Fruit fly (Drosophila melanogaster) whole organism, wandering third instar larva: Measurements from ENCODE around the gene Krn.

ENCODE experiments used
- Abd-B ChIP-seq: fragments of >200 bp; optimal IDR thresholded peaks from 2 replicates; lab custom pipeline; 2017; ENCODE audit warnings: missing biosample characterization, missing genetic modification characterization
- CG32264 ChIP-seq: fragments of 200-800 bp; sonication (Bioruptor generic); optimal IDR thresholded peaks from 2 replicates; lab custom pipeline; 2016; ENCODE audit warnings: missing biosample characterization, missing genetic modification characterization
- CG9705 ChIP-seq: fragments of 200-800 bp; sonication (Bioruptor generic); optimal IDR thresholded peaks from 2 replicates; lab custom pipeline; 2018; ENCODE audit warnings: missing biosample characterization, mild to moderate bottlenecking, missing genetic modification characterization
- CrebA ChIP-seq: fragments of 200-800 bp; sonication (Bioruptor generic); optimal IDR thresholded peaks from 2 replicates; lab custom pipeline; 2016; ENCODE audit warnings: missing biosample characterization, mild to moderate bottlenecking, missing genetic modification characterization, borderline replicate concordance
- Dfd ChIP-seq: fragments of >200 bp; optimal IDR thresholded peaks from 2 replicates; lab custom pipeline; 2017; ENCODE audit warnings: missing biosample characterization, missing genetic modification characterization
- Dif ChIP-seq: fragments of 200-275, 200-300 bp; sonication (Bioruptor generic); optimal IDR thresholded peaks from 2 replicates; lab custom pipeline; 2018; ENCODE audit warnings: missing biosample characterization, missing genetic modification characterization; ENCODE audit not compliant: partially characterized antibody
- GATAd ChIP-seq: sonication (Bioruptor generic); optimal IDR thresholded peaks from 2 replicates; lab custom pipeline; 2016; ENCODE audit warnings: missing biosample characterization, missing genetic modification characterization
- HLH106 ChIP-seq: fragments of 200-800 bp; optimal IDR thresholded peaks from 3 replicates; lab custom pipeline; 2019; ENCODE audit warnings: missing biosample characterization, mild to moderate bottlenecking, missing genetic modification characterization, moderate library complexity
- Hnf4 ChIP-seq: fragments of 200-800 bp; sonication (Bioruptor generic); optimal IDR thresholded peaks from 2 replicates; lab custom pipeline; 2016; ENCODE audit warnings: missing biosample characterization, mild to moderate bottlenecking, missing genetic modification characterization
- Hr78 ChIP-seq: fragments of >200 bp; optimal IDR thresholded peaks from 2 replicates; lab custom pipeline; 2017; ENCODE audit warnings: missing biosample characterization, missing genetic modification characterization
- Hr83 ChIP-seq: fragments of 200-300 bp; sonication (Bioruptor generic); optimal IDR thresholded peaks from 2 replicates; lab custom pipeline; 2016; ENCODE audit warnings: missing biosample characterization, mild to moderate bottlenecking, missing genetic modification characterization, moderate library complexity; ENCODE audit not compliant: poor library complexity, severe bottlenecking
- Jra ChIP-seq: sonication (Bioruptor generic); optimal IDR thresholded peaks from 2 replicates; lab custom pipeline; 2016; ENCODE audit warnings: missing biosample characterization, missing genetic modification characterization
- Mio ChIP-seq: sonication (Bioruptor generic); optimal IDR thresholded peaks from 2 replicates; lab custom pipeline; 2016; ENCODE audit warnings: missing biosample characterization, missing genetic modification characterization
- Myc ChIP-seq: fragments of >200 bp; optimal IDR thresholded peaks from 2 replicates; lab custom pipeline; 2017
- N ChIP-seq: fragments of >200 bp; optimal IDR thresholded peaks from 2 replicates; lab custom pipeline; 2018; ENCODE audit warnings: missing biosample characterization, missing external identifiers, missing genetic modification characterization
- OdsH ChIP-seq: fragments of 200-800 bp; sonication (Bioruptor generic); optimal IDR thresholded peaks from 2 replicates; lab custom pipeline; 2016; ENCODE audit warnings: missing biosample characterization, mild to moderate bottlenecking, missing genetic modification characterization
- Rel ChIP-seq, 2 experiments: fragments of 200-800 bp; sonication (Bioruptor generic) in 1 of 2; optimal IDR thresholded peaks; 2 replicates in 1 of 2; 3 replicates in 1 of 2; lab custom pipeline; 2016 to 2019; ENCODE audit warnings: mild to moderate bottlenecking in 2 of 2, missing biosample characterization in 2 of 2, missing genetic modification characterization in 2 of 2, moderate library complexity in 1 of 2
- Sp1 ChIP-seq: fragments of 200-800 bp; sonication (Bioruptor generic); optimal IDR thresholded peaks from 3 replicates; lab custom pipeline; 2019; ENCODE audit warnings: missing biosample characterization, mild to moderate bottlenecking, missing genetic modification characterization, moderate library complexity
- Vsx2 ChIP-seq: fragments of 200-300, 225-300 bp; sonication (Bioruptor generic); optimal IDR thresholded peaks from 2 replicates; lab custom pipeline; 2018; ENCODE audit warnings: missing biosample characterization, missing genetic modification characterization; ENCODE audit not compliant: partially characterized antibody
- br ChIP-seq: fragments of 200-800 bp; sonication (Bioruptor generic); optimal IDR thresholded peaks from 2 replicates; lab custom pipeline; 2016; ENCODE audit warnings: missing biosample characterization, missing genetic modification characterization
- brk ChIP-seq: fragments of 200-800 bp; sonication (Bioruptor generic); optimal IDR thresholded peaks from 2 replicates; lab custom pipeline; 2016; ENCODE audit warnings: missing biosample characterization, mild to moderate bottlenecking, missing genetic modification characterization
- dl ChIP-seq, 2 experiments: fragments of 175-275, 200-275 bp in 1 of 2; fragments of 200-275 bp in 1 of 2; sonication (Bioruptor generic); optimal IDR thresholded peaks; lab custom pipeline; 2018; ENCODE audit warnings: mild to moderate bottlenecking in 2 of 2, missing biosample characterization in 2 of 2, missing genetic modification characterization in 2 of 2, moderate library complexity in 2 of 2; ENCODE audit not compliant: partially characterized antibody in 2 of 2, insufficient read depth in 1 of 2
- dmrt93B ChIP-seq: fragments of 200-800 bp; sonication (Bioruptor generic); optimal IDR thresholded peaks from 2 replicates; lab custom pipeline; 2018; ENCODE audit warnings: missing biosample characterization, mild to moderate bottlenecking, missing genetic modification characterization
- dsf ChIP-seq: sonication (Bioruptor generic); optimal IDR thresholded peaks from 2 replicates; lab custom pipeline; 2016; ENCODE audit warnings: missing biosample characterization, missing genetic modification characterization, borderline replicate concordance
- ey ChIP-seq: fragments of 200-800 bp; sonication (Bioruptor generic); optimal IDR thresholded peaks from 2 replicates; lab custom pipeline; 2016; ENCODE audit warnings: missing biosample characterization, missing genetic modification characterization
- foxo ChIP-seq, 2 experiments: fragments of 200-800 bp; sonication (Bioruptor generic); optimal IDR thresholded peaks; 2 replicates in 1 of 2; 3 replicates in 1 of 2; lab custom pipeline; 2016 to 2017; ENCODE audit warnings: missing biosample characterization in 2 of 2, missing genetic modification characterization in 2 of 2
- fru ChIP-seq: fragments of 200-800 bp; sonication (Bioruptor generic); optimal IDR thresholded peaks from 3 replicates; lab custom pipeline; 2016; ENCODE audit warnings: missing biosample characterization, mild to moderate bottlenecking, missing genetic modification characterization
- h ChIP-seq: fragments of 200-800 bp; sonication (Bioruptor generic); optimal IDR thresholded peaks from 3 replicates; lab custom pipeline; 2016; ENCODE audit warnings: missing biosample characterization, mild to moderate bottlenecking, missing genetic modification characterization
- jim ChIP-seq: fragments of 175-275, 200-325 bp; sonication (Bioruptor generic); optimal IDR thresholded peaks from 2 replicates; lab custom pipeline; 2016; ENCODE audit warnings: missing biosample characterization, mild to moderate bottlenecking, missing genetic modification characterization
- lola ChIP-seq: fragments of >200 bp; optimal IDR thresholded peaks from 2 replicates; lab custom pipeline; 2017; ENCODE audit warnings: missing biosample characterization, missing genetic modification characterization
- pan ChIP-seq: fragments of >200 bp; optimal IDR thresholded peaks from 2 replicates; lab custom pipeline; 2017
- psq ChIP-seq: fragments of 200-800 bp; sonication (Bioruptor generic); optimal IDR thresholded peaks from 3 replicates; lab custom pipeline; 2017; ENCODE audit warnings: missing biosample characterization, mild to moderate bottlenecking, missing genetic modification characterization, moderate library complexity
- rgr ChIP-seq: fragments of 200-800 bp; sonication (Bioruptor generic); optimal IDR thresholded peaks from 3 replicates; lab custom pipeline; 2016; ENCODE audit warnings: missing biosample characterization, mild to moderate bottlenecking, missing genetic modification characterization
- sage ChIP-seq: fragments of 200-800 bp; sonication (Bioruptor generic); optimal IDR thresholded peaks from 2 replicates; lab custom pipeline; 2016; ENCODE audit warnings: missing biosample characterization, mild to moderate bottlenecking, missing genetic modification characterization
- sv ChIP-seq: fragments of 200-800 bp; sonication (Bioruptor generic); optimal IDR thresholded peaks from 3 replicates; lab custom pipeline; 2016; ENCODE audit warnings: missing biosample characterization, missing genetic modification characterization
- tai ChIP-seq: sonication (Bioruptor generic); optimal IDR thresholded peaks from 2 replicates; lab custom pipeline; 2016; ENCODE audit warnings: missing biosample characterization, missing genetic modification characterization
- usp ChIP-seq: fragments of >200 bp; optimal IDR thresholded peaks from 2 replicates; lab custom pipeline; 2017; ENCODE audit warnings: missing biosample characterization, missing genetic modification characterization
- woc ChIP-seq: sonication (Bioruptor generic); optimal IDR thresholded peaks from 2 replicates; lab custom pipeline; 2016; ENCODE audit warnings: missing biosample characterization, mild to moderate bottlenecking, missing genetic modification characterization

Krn gene

DNA sequence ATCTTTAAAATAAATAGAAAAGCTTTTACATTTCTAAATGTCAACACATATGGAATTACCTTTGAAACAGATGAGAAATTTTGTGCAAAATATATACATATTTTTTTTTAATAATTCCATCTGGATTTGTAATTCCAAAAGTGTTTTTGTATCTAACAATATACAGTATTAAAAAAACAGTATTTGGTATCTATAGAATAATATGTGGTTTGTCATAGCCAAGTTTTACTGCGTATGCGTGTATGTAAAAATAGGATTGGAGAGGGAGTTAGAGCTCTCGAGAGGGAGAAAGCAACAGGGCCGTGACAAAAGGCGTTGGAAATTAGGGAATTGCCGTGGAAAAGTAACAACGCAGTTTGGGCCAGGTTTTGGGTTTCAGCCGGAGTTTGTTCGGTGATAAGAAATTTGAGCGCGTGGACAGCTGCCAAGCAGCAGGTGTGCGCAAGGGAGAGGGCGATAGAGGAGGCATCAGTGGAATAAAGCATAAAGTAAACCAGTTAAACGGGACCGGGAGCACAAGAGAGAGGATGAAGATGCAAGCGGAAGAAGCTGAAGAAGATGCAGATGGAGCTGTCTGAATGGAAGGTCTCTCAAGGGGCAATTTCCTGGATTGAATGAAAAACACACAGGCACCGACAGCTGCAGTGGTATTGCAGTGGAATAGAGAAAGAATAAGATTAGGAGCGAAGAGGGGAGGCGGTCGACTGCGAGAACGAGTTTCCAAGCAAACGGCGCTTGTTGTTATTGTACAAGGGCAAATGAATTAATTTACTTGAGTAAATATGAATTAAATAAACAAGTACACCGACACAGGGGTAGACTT lies 991 bp downstream of the Krn start (continued):
- TF ChIP-seq dl (GFP tag; optimal IDR thresholded peaks at IDR 0.05; lab: Kevin White, UChicago; ENCODE audit: insufficient read depth in 1 of 2, partially characterized antibody in 2 of 2) (peak; percentile 3 to 25), HLH106 (tag; lab: Kevin White, UChicago) (peak; percentile 10), woc (GFP tag; lab: Kevin White, UChicago) (peak; percentile 34), tai (GFP tag; lab: Kevin White, UChicago) (peak; percentile 78), Abd-B (GFP tag; lab: Kevin White, UChicago) (no peak)

DNA sequence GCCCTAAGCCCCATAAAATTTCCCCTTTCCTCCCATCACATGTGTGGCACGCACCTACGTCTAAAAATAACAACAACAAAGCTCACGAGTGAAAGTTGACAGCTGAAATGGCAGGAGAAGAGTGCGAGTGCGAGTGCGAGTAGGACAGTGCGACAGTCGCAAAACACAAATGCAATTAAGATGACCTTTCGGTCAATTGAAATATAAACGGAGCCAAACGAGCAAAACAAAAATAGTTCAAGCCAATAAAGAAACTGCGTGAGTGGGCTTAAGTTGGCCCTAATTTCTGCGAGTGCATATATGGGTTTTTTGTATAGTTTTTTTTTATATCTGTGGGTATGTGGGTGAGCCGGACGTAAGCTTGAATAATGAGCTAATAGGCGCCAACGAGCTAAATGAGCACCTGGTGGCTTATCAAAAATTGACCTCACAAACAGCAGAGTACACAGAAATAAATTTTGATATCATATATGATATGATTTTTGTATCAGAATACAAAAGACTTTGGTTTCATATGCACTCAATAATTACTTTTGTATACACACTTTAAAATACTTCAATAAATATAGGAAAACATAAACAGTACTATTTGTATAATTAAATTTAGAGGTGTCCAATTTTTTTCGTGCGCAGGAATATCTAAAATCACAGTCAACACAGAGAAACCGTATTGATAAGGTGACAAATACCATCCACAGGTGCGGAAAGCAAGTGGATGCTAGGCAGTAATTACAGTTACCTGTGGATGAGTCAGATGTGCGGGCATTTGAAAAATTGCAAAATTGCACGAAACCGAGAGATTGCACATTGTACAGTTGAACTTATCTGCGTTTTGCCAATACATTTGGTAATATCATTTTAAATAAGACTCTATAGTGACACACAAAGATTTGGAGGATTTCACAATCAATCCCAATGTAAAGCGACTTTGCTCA lies 2.1 kb downstream of the Krn start:
- TF ChIP-seq dl (GFP tag; optimal IDR thresholded peaks at IDR 0.05; lab: Kevin White, UChicago; ENCODE audit: insufficient read depth in 1 of 2, partially characterized antibody in 2 of 2): no peak
- TF ChIP-seq Mio: no peak
- TF ChIP-seq dsf (GFP tag; lab: Kevin White, UChicago): no peak
- no peak for TF ChIP-seq sv (GFP tag; lab: Kevin White, UChicago)
- peak; percentile 39 for TF ChIP-seq fru (GFP tag; lab: Kevin White, UChicago)
- no peak for TF ChIP-seq Hr83 (GFP tag; lab: Kevin White, UChicago)
- peak; percentile 24 for TF ChIP-seq Sp1 (GFP tag; lab: Kevin White, UChicago)
- no peak for TF ChIP-seq N
- no peak for TF ChIP-seq CG9705
- TF ChIP-seq tai (GFP tag; lab: Kevin White, UChicago): no peak
- no peak for TF ChIP-seq usp (GFP tag; lab: Kevin White, UChicago)
- TF ChIP-seq brk (GFP tag; lab: Kevin White, UChicago): no peak
- TF ChIP-seq rgr (GFP tag; lab: Kevin White, UChicago): peak; percentile 9
- no peak for TF ChIP-seq Dfd (GFP tag; lab: Kevin White, UChicago)
- TF ChIP-seq Jra (GFP tag; lab: Kevin White, UChicago): no peak
- no peak for TF ChIP-seq dmrt93B (GFP tag; lab: Kevin White, UChicago)
- TF ChIP-seq Myc (lab: Kevin White, UChicago): no peak
- TF ChIP-seq Abd-B (GFP tag; lab: Kevin White, UChicago): no peak
- no peak for TF ChIP-seq br (GFP tag; lab: Kevin White, UChicago)
- no peak for TF ChIP-seq Hnf4
- TF ChIP-seq woc (GFP tag; lab: Kevin White, UChicago): no peak
- TF ChIP-seq h (GFP tag; lab: Kevin White, UChicago): peak; percentile 49
- no peak for TF ChIP-seq psq (GFP tag; lab: Kevin White, UChicago)
- no peak for TF ChIP-seq Hr78 (GFP tag; lab: Kevin White, UChicago)
- TF ChIP-seq HLH106 (tag; lab: Kevin White, UChicago): peak; percentile 19
- no peak for TF ChIP-seq Vsx2 (GFP tag; lab: Kevin White, UChicago)
- TF ChIP-seq GATAd (GFP tag; lab: Kevin White, UChicago): no peak
- TF ChIP-seq foxo (GFP tag; optimal IDR thresholded peaks at IDR 0.05; lab: Kevin White, UChicago): peak in 1 of 2 experiments; percentile 34
- no peak for TF ChIP-seq sage
- TF ChIP-seq CrebA (GFP tag; lab: Kevin White, UChicago): no peak
- TF ChIP-seq jim: no peak
- peak; percentile 29 for TF ChIP-seq OdsH (GFP tag; lab: Kevin White, UChicago)
- no peak for TF ChIP-seq Dif (GFP tag; lab: Kevin White, UChicago)
- no peak for TF ChIP-seq lola (GFP tag; lab: Kevin White, UChicago)
- TF ChIP-seq Rel (GFP tag; optimal IDR thresholded peaks at IDR 0.05; lab: Kevin White, UChicago): no peak
- TF ChIP-seq Rel (tag; optimal IDR thresholded peaks at IDR 0.05; lab: Kevin White, UChicago): no peak
- no peak for TF ChIP-seq pan (lab: Kevin White, UChicago)
- TF ChIP-seq ey: peak; percentile 12
- TF ChIP-seq CG32264 (GFP tag; lab: Kevin White, UChicago): no peak
- TF ChIP-seq, all 38 proteins: peak for 8
